Fruit fly (Drosophila melanogaster) Kc167 (cell line): Measurements from ENCODE around the gene to.

Experiments
- Myc ChIP-seq: fragments of >200 bp; optimal IDR thresholded peaks from 2 replicates; lab custom pipeline; 2017; ENCODE audit warnings: missing external identifiers
- Sin3A ChIP-seq: fragments of >200 bp; optimal IDR thresholded peaks from 2 replicates; lab custom pipeline; 2018; ENCODE audit warnings: missing external identifiers
- h ChIP-seq: fragments of >200 bp; optimal IDR thresholded peaks from 3 replicates; lab custom pipeline; 2018; ENCODE audit warnings: missing external identifiers
- psq ChIP-seq: fragments of >200 bp; optimal IDR thresholded peaks from 2 replicates; lab custom pipeline; 2017; ENCODE audit warnings: missing external identifiers
- ttk ChIP-seq: sonication (Bioruptor generic); optimal IDR thresholded peaks from 2 replicates; lab custom pipeline; 2017; ENCODE audit warnings: missing external identifiers

- no peak for TF ChIP-seq Myc (lab: Kevin White, UChicago)
- no peak for TF ChIP-seq psq (lab: Kevin White, UChicago)
- TF ChIP-seq ttk (lab: Kevin White, UChicago), result no peak
- TF ChIP-seq h (lab: Kevin White, UChicago), result no peak
- no peak for TF ChIP-seq Sin3A (lab: Kevin White, UChicago)
Measured at dm6 chr3R:25237314-25237713, 2.7 kb upstream of the to start, which contains the start of gene Jhbp7.
